Fruit fly (Drosophila melanogaster): ENCODE results near the gene CG34130.
A peak's percentile ranks its signal among the peaks of the same experiment; 100 is the strongest.

Gene CG34130

dm6 chr3R:26238945-26239344 lies 49.2 kb upstream of the CG34130 start (continued):
- no peak for TF ChIP-seq CG30020 (tag; optimal IDR thresholded peaks at IDR 0.05)
- TF ChIP-seq pb (GFP tag; optimal IDR thresholded peaks at IDR 0.05), result peak; percentile 29
- TF ChIP-seq Vsx1 (GFP tag; optimal IDR thresholded peaks at IDR 0.05), result peak; percentile 16
- TF ChIP-seq mld (GFP tag; IDR thresholded peaks at IDR 0.05; ENCODE audit: partially characterized antibody), result no peak
- TF ChIP-seq cad (GFP tag; optimal IDR thresholded peaks at IDR 0.05), result no peak
- TF ChIP-seq lbe (GFP tag; optimal IDR thresholded peaks at IDR 0.05), result no peak
- TF ChIP-seq CG7839 (tag; optimal IDR thresholded peaks at IDR 0.05), result peak; percentile 3
- peak; percentile 17 for TF ChIP-seq grau (tag; optimal IDR thresholded peaks at IDR 0.05)
- TF ChIP-seq CG43689 (GFP tag; IDR thresholded peaks at IDR 0.05), result no peak
- TF ChIP-seq HmgZ (tag; optimal IDR thresholded peaks at IDR 0.05), result peak; percentile 38
- peak; percentile 25 for TF ChIP-seq jumu (GFP tag; optimal IDR thresholded peaks at IDR 0.05)
- peak; percentile 40 for TF ChIP-seq CG11723 (GFP tag; optimal IDR thresholded peaks at IDR 0.05)
- peak; percentile 80 for TF ChIP-seq lab (GFP tag; optimal IDR thresholded peaks at IDR 0.05)
- no peak for TF ChIP-seq Bgb (GFP tag; IDR thresholded peaks at IDR 0.05; ENCODE audit: partially characterized antibody)
- TF ChIP-seq vfl (GFP tag; optimal IDR thresholded peaks at IDR 0.05), result no peak
- TF ChIP-seq CG11560 (tag; IDR thresholded peaks at IDR 0.05), result no peak
- TF ChIP-seq MTF-1 (GFP tag; optimal IDR thresholded peaks at IDR 0.05; ENCODE audit: borderline replicate concordance), result peak; percentile 28
- TF ChIP-seq tin (GFP tag; optimal IDR thresholded peaks at IDR 0.05), result no peak
- peak; percentile 60 for TF ChIP-seq E2f1 (GFP tag; IDR thresholded peaks at IDR 0.05)
- no peak for TF ChIP-seq lov (optimal IDR thresholded peaks at IDR 0.05)
- no peak for TF ChIP-seq lov (GFP tag; IDR thresholded peaks at IDR 0.05)
- TF ChIP-seq ham (GFP tag; IDR thresholded peaks at IDR 0.05), result no peak
- no peak for TF ChIP-seq yki (optimal IDR thresholded peaks at IDR 0.05)
- no peak for TF ChIP-seq CG42726 (GFP tag; IDR thresholded peaks at IDR 0.05; ENCODE audit: partially characterized antibody)
- TF ChIP-seq dati (GFP tag; IDR thresholded peaks at IDR 0.05), result no peak
- TF ChIP-seq phol (tag; optimal IDR thresholded peaks at IDR 0.05), result no peak
- no peak for TF ChIP-seq CG8281 (tag; optimal IDR thresholded peaks at IDR 0.05)
- peak; percentile 10 for TF ChIP-seq fd64A (GFP tag; optimal IDR thresholded peaks at IDR 0.05)
- no peak for TF ChIP-seq gsb-n (tag; optimal IDR thresholded peaks at IDR 0.05)
- TF ChIP-seq sna (GFP tag; IDR thresholded peaks at IDR 0.05; ENCODE audit: partially characterized antibody), result no peak
- no peak for TF ChIP-seq hkb (optimal IDR thresholded peaks at IDR 0.05)
- peak; percentile 68 for TF ChIP-seq hkb (GFP tag; IDR thresholded peaks at IDR 0.05)
- no peak for TF ChIP-seq BEAF-32 (GFP tag; optimal IDR thresholded peaks at IDR 0.05)
- TF ChIP-seq CG10654 (GFP tag; optimal IDR thresholded peaks at IDR 0.05), result no peak
- no peak for TF ChIP-seq CG7357 (GFP tag; IDR thresholded peaks at IDR 0.05)
- TF ChIP-seq CG10462 (GFP tag; optimal IDR thresholded peaks at IDR 0.05), result no peak
- TF ChIP-seq al (GFP tag; IDR thresholded peaks at IDR 0.05), result peak; percentile 37; the same call in 1 of the 2 replicates
- no peak for TF ChIP-seq CG30431 (GFP tag; optimal IDR thresholded peaks at IDR 0.05)
- peak; percentile 60; the same call in 1 of the 3 replicates for TF ChIP-seq ase (GFP tag; IDR thresholded peaks at IDR 0.05)
- no peak for TF ChIP-seq CG2202 (tag; optimal IDR thresholded peaks at IDR 0.05)
- TF ChIP-seq bigmax (GFP tag; optimal IDR thresholded peaks at IDR 0.05), result no peak
- peak in 1 of 2 experiments; percentile 23 for TF ChIP-seq chif (GFP tag; optimal IDR thresholded peaks at IDR 0.05)
- TF ChIP-seq Fer3 (tag; optimal IDR thresholded peaks at IDR 0.05), result peak; percentile 53
- TF ChIP-seq tna (GFP tag; IDR thresholded peaks at IDR 0.05; ENCODE audit: partially characterized antibody), result no peak
- TF ChIP-seq CG12071 (GFP tag; optimal IDR thresholded peaks at IDR 0.05), result peak; percentile 68
- TF ChIP-seq emc (GFP tag; optimal IDR thresholded peaks at IDR 0.05), result no peak
- peak; percentile 60 for TF ChIP-seq gro (GFP tag; optimal IDR thresholded peaks at IDR 0.05)
- no peak for TF ChIP-seq CG8290 (GFP tag; optimal IDR thresholded peaks at IDR 0.05)
- TF ChIP-seq CG8290 (tag; optimal IDR thresholded peaks at IDR 0.05), result peak in 1 of 2 experiments; percentile 89
- TF ChIP-seq Lpt (GFP tag; optimal IDR thresholded peaks at IDR 0.05), result no peak
- TF ChIP-seq CG6654 (GFP tag; optimal IDR thresholded peaks at IDR 0.05), result peak; percentile 78
- peak; percentile 60 for TF ChIP-seq CG7987 (GFP tag; optimal IDR thresholded peaks at IDR 0.05)

All from whole organism, embryonic.